Worm (Caenorhabditis elegans) whole organism, mixed stage, embryonic: ENCODE data around the gene Y38H6C.25.

Experiments used
- M03D4.4 ChIP-seq: sonication (generic microtip); optimal IDR thresholded peaks from 2 replicates; lab custom pipeline; 2017; ENCODE audit warnings: mild to moderate bottlenecking, missing genetic modification characterization, missing compliant biosample characterization
- bed-3 ChIP-seq: fragments of 200-800 bp; sonication (Bioruptor generic); optimal IDR thresholded peaks from 3 replicates; lab custom pipeline; 2018; ENCODE audit warnings: mild to moderate bottlenecking, missing genetic modification characterization, moderate library complexity, missing compliant biosample characterization
- blmp-1 ChIP-seq: fragments of 150-350 bp; optimal IDR thresholded peaks from 2 replicates; lab custom pipeline; 2014; ENCODE audit warnings: missing biosample characterization, missing genetic modification characterization
- ceh-43 ChIP-seq: fragments of 200-800 bp; sonication (Bioruptor generic); optimal IDR thresholded peaks from 2 replicates; lab custom pipeline; 2018; ENCODE audit warnings: mild to moderate bottlenecking, missing genetic modification characterization, moderate library complexity, missing compliant biosample characterization
- ceh-83 ChIP-seq: fragments of 200-800 bp; sonication (Bioruptor generic); optimal IDR thresholded peaks from 2 replicates; lab custom pipeline; 2018; ENCODE audit warnings: mild to moderate bottlenecking, missing genetic modification characterization, missing compliant biosample characterization
- ces-1 ChIP-seq: fragments of 150-350 bp; optimal IDR thresholded peaks from 2 replicates; lab custom pipeline; 2014; ENCODE audit warnings: missing biosample characterization, missing genetic modification reagents, missing genetic modification characterization
- cnd-1 ChIP-seq: fragments of 200-800 bp; sonication (Bioruptor generic); optimal IDR thresholded peaks from 2 replicates; lab custom pipeline; 2018; ENCODE audit warnings: mild to moderate bottlenecking, missing genetic modification characterization, missing compliant biosample characterization
- drap-1 ChIP-seq: fragments of 200-800 bp; sonication (Bioruptor generic); optimal IDR thresholded peaks from 3 replicates; lab custom pipeline; 2018; ENCODE audit warnings: mild to moderate bottlenecking, missing genetic modification characterization, missing compliant biosample characterization
- elt-1 ChIP-seq: sonication (generic microtip); optimal IDR thresholded peaks from 2 replicates; lab custom pipeline; 2017; ENCODE audit warnings: missing genetic modification characterization, mild to moderate bottlenecking, missing compliant biosample characterization, antibody characterized with exemption, moderate library complexity, borderline replicate concordance; ENCODE audit not compliant: insufficient read depth
- elt-3 ChIP-seq: fragments of 150-350 bp; optimal IDR thresholded peaks from 2 replicates; lab custom pipeline; 2014; ENCODE audit warnings: missing biosample characterization, missing genetic modification characterization
- flh-1 ChIP-seq: fragments of 200-800 bp; sonication (Bioruptor generic); optimal IDR thresholded peaks from 2 replicates; lab custom pipeline; 2018; ENCODE audit warnings: mild to moderate bottlenecking, missing genetic modification characterization, moderate library complexity, missing compliant biosample characterization
- hlh-1 ChIP-seq: fragments of 150-350 bp; optimal IDR thresholded peaks from 2 replicates; lab custom pipeline; 2014; ENCODE audit warnings: missing biosample characterization, missing genetic modification reagents, missing genetic modification characterization
- lin-13 ChIP-seq: fragments of 150-350 bp; optimal IDR thresholded peaks from 2 replicates; lab custom pipeline; 2014; ENCODE audit warnings: missing biosample characterization, missing genetic modification characterization
- lin-32 ChIP-seq: fragments of 200-800 bp; sonication (Bioruptor generic); optimal IDR thresholded peaks from 2 replicates; lab custom pipeline; 2018; ENCODE audit warnings: mild to moderate bottlenecking, missing genetic modification characterization, missing compliant biosample characterization
- lsy-2 ChIP-seq: fragments of 150-350 bp; optimal IDR thresholded peaks from 2 replicates; lab custom pipeline; 2014; ENCODE audit warnings: missing biosample characterization, missing genetic modification characterization
- mab-5 ChIP-seq: fragments of 150-350 bp; optimal IDR thresholded peaks from 2 replicates; lab custom pipeline; 2014; ENCODE audit warnings: missing biosample characterization, missing genetic modification characterization
- mep-1 ChIP-seq: fragments of 150-350 bp; optimal IDR thresholded peaks from 2 replicates; lab custom pipeline; 2017; ENCODE audit warnings: missing biosample characterization, missing genetic modification reagents, missing genetic modification characterization, inconsistent platforms
- mls-2 ChIP-seq: sonication (generic microtip); optimal IDR thresholded peaks from 2 replicates; lab custom pipeline; 2016; ENCODE audit warnings: mild to moderate bottlenecking, missing genetic modification characterization, moderate library complexity, missing compliant biosample characterization
- nhr-2 ChIP-seq: fragments of 150-350 bp; optimal IDR thresholded peaks from 2 replicates; lab custom pipeline; 2014; ENCODE audit warnings: missing biosample characterization, missing genetic modification characterization
- nhr-237 ChIP-seq: fragments of 150-350 bp; optimal IDR thresholded peaks from 2 replicates; lab custom pipeline; 2014; ENCODE audit warnings: missing biosample characterization, missing genetic modification characterization
- nhr-28 ChIP-seq: fragments of 150-350 bp; optimal IDR thresholded peaks from 2 replicates; lab custom pipeline; 2014; ENCODE audit warnings: missing biosample characterization, missing genetic modification characterization
- nhr-76 ChIP-seq: sonication (generic microtip); optimal IDR thresholded peaks from 2 replicates; lab custom pipeline; 2017; ENCODE audit warnings: missing biosample characterization, missing genetic modification characterization
- pha-4 ChIP-seq: fragments of 150-350 bp; optimal IDR thresholded peaks from 2 replicates; lab custom pipeline; 2018; ENCODE audit warnings: missing biosample characterization, missing genetic modification reagents, missing genetic modification characterization
- sem-2 ChIP-seq: fragments of 200-800 bp; sonication (Bioruptor generic); optimal IDR thresholded peaks from 2 replicates; lab custom pipeline; 2018; ENCODE audit warnings: mild to moderate bottlenecking, missing genetic modification characterization, missing compliant biosample characterization
- snpc-4 ChIP-seq: fragments of 150-350 bp; optimal IDR thresholded peaks from 2 replicates; lab custom pipeline; 2014; ENCODE audit warnings: missing biosample characterization, missing genetic modification characterization
- sptf-1 ChIP-seq: sonication (generic microtip); optimal IDR thresholded peaks from 2 replicates; lab custom pipeline; 2017; ENCODE audit warnings: mild to moderate bottlenecking, missing genetic modification characterization, moderate library complexity, missing compliant biosample characterization
- tbx-8 ChIP-seq: fragments of 200-800 bp; sonication (Bioruptor generic); optimal IDR thresholded peaks from 2 replicates; lab custom pipeline; 2018; ENCODE audit warnings: mild to moderate bottlenecking, missing genetic modification characterization, moderate library complexity, missing compliant biosample characterization
- unc-120 ChIP-seq: sonication (generic microtip); optimal IDR thresholded peaks from 2 replicates; lab custom pipeline; 2017; ENCODE audit warnings: missing genetic modification characterization, missing compliant biosample characterization; ENCODE audit not compliant: poor library complexity, severe bottlenecking
- unc-39 ChIP-seq: fragments of 150-350 bp; optimal IDR thresholded peaks from 2 replicates; lab custom pipeline; 2014; ENCODE audit warnings: missing biosample characterization, missing genetic modification characterization
- unc-62 ChIP-seq: fragments of 150-350 bp; optimal IDR thresholded peaks from 2 replicates; lab custom pipeline; 2014; ENCODE audit warnings: missing biosample characterization, missing genetic modification reagents, missing genetic modification characterization
- zip-8 ChIP-seq: fragments of 150-350 bp; optimal IDR thresholded peaks from 2 replicates; lab custom pipeline; 2014; ENCODE audit warnings: missing biosample characterization, missing genetic modification characterization
- ztf-11 ChIP-seq: fragments of 150-350 bp; optimal IDR thresholded peaks from 2 replicates; lab custom pipeline; 2014; ENCODE audit warnings: missing biosample characterization, missing genetic modification characterization

The Y38H6C.25 gene

DNA sequence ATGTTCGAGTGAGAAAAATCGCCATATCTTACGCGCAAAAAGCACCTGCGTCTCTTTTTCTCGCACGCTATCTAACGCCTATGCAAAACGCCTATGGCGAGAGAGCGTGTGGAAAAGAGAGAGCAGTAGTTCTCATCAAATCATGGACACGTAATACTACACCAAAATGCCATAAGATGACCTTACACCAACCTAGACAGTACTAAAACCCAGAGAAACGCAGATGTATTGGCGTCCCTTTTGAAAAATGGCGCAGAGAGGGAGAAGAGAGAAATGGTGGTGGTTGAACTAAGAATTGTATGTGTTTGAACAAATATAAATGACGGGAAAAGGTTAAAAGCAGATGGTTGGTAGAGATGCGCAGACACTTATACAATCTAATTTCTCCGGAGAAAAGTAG lies 20.0 kb downstream of the Y38H6C.25 start, which contains the start of gene Y38H6C.16:
Y38H6C.16 (minus strand) TSS at position 293 of the 400 bp plus-strand sequence.
- no peak for TF ChIP-seq sptf-1
- TF ChIP-seq elt-3 (tag; lab: Kevin White, UChicago), result no peak
- TF ChIP-seq mep-1 (tag; lab: Kevin White, UChicago), result no peak
- no peak for TF ChIP-seq mab-5 (tag; lab: Kevin White, UChicago)
- TF ChIP-seq lin-13 (tag; lab: Kevin White, UChicago), result no peak
- no peak for TF ChIP-seq drap-1 (GFP tag; lab: Kevin White, UChicago)
- no peak for TF ChIP-seq hlh-1
- no peak for TF ChIP-seq cnd-1
- no peak for TF ChIP-seq M03D4.4
- TF ChIP-seq ceh-83 (GFP tag; lab: Kevin White, UChicago), result no peak
- no peak for TF ChIP-seq bed-3 (GFP tag; lab: Kevin White, UChicago)
- TF ChIP-seq lsy-2 (tag; lab: Kevin White, UChicago), result no peak
- TF ChIP-seq, all 35 proteins: peak for 0

ce11 chrV:20544092-20544491 lies 25.1 kb downstream of the Y38H6C.25 start, which contains the start of gene slc-36.3:
Gene slc-36.3, minus strand, starts transcription at chrV:20544192.
- TF ChIP-seq flh-1 (GFP tag; lab: Kevin White, UChicago), result no peak

DNA sequence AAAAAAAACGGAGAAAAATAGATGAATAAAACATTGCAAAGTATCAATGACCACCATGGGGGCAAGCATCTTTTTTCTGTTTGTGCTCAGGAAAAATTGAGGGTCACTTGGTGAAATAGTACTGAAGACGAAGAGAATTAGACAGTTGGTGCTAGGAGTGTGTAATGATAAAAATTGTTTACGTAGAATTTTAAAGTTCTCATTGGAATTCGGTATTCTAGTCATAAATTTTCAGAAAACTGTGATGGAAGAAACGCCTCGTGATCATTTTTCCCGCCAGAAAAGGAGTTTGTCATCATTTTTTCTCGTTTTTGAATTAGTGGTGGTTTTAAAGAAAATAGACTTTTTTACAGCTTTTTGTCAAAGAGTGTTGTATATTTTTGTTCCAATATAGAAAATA lies 25.6 kb downstream of the Y38H6C.25 start:
- TF ChIP-seq mls-2 (tag; lab: Kevin White, UChicago), result no peak
- no peak for TF ChIP-seq nhr-76
- TF ChIP-seq nhr-237 (tag; lab: Kevin White, UChicago), result no peak
- no peak for TF ChIP-seq lin-32 (GFP tag; lab: Kevin White, UChicago)
- no peak for TF ChIP-seq sem-2
- TF ChIP-seq nhr-2, result no peak

DNA sequence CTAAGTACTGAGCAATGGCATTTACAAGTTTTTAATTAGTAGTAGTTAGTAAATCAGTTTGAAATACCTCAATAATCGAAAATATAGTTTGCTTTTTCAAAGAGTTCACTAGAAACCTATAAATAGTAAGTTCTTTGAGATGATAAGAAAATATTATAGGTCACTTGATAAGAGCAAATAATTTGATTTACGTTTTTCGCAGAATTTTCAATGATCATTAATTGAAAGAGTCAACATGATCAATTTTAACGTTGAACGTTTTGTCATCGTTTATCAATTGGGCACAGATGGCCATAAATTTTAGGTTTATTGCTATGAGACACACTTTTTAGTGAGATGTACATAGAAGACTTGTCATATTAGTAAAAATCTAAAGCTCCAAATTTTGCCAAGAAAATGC lies 26.7 kb downstream of the Y38H6C.25 start:
- TF ChIP-seq unc-120 (tag; lab: Kevin White, UChicago) (no peak), blmp-1 (tag; lab: Kevin White, UChicago) (no peak), nhr-2 (no peak), nhr-28 (no peak), elt-1 (no peak), mls-2 (tag; lab: Kevin White, UChicago) (no peak), tbx-8 (GFP tag; lab: Kevin White, UChicago) (no peak), ztf-11 (tag; lab: Kevin White, UChicago) (no peak), zip-8 (no peak), ceh-83 (GFP tag; lab: Kevin White, UChicago) (no peak), cnd-1 (no peak), unc-62 (GFP tag; lab: Kevin White, UChicago) (no peak), mab-5 (tag; lab: Kevin White, UChicago) (no peak)

- TF ChIP-seq ces-1 (GFP tag; lab: Kevin White, UChicago) (no peak), sem-2 (no peak), lin-13 (tag; lab: Kevin White, UChicago) (no peak), unc-39 (no peak), M03D4.4 (no peak), lsy-2 (tag; lab: Kevin White, UChicago) (no peak), tbx-8 (GFP tag; lab: Kevin White, UChicago) (no peak), ztf-11 (tag; lab: Kevin White, UChicago) (no peak), snpc-4 (tag; lab: Kevin White, UChicago) (no peak), hlh-1 (no peak), bed-3 (GFP tag; lab: Kevin White, UChicago) (no peak), cnd-1 (no peak), flh-1 (GFP tag; lab: Kevin White, UChicago) (no peak)
These were observed 28.0 kb downstream of the Y38H6C.25 start, which contains the start of gene Y38H6C.18 for ce11 chrV:20547048-20547447. Gene Y38H6C.18, minus strand, starts transcription at chrV:20547148.

ce11 chrV:20551096-20551495 lies 32.1 kb downstream of the Y38H6C.25 start, which contains the start of gene Y38H6C.20:
Gene Y38H6C.20, minus strand, starts transcription at chrV:20551196.
- TF ChIP-seq snpc-4 (tag; lab: Kevin White, UChicago) (no peak), sptf-1 (no peak), hlh-1 (no peak), ceh-43 (GFP tag; lab: Kevin White, UChicago) (no peak), ceh-83 (GFP tag; lab: Kevin White, UChicago) (no peak), pha-4 (tag; lab: Kevin White, UChicago) (no peak), unc-62 (GFP tag; lab: Kevin White, UChicago) (no peak), lsy-2 (tag; lab: Kevin White, UChicago) (no peak)
